Fruit fly (Drosophila melanogaster): Measurements from ENCODE around the gene CG32022.

CG32022 gene

dm6 chr3L:8741051-8741468, 20.0 kb upstream of the CG32022 start (continued):
- TF ChIP-seq HmgD (GFP tag; optimal IDR thresholded peaks at IDR 0.05): no peak
- TF ChIP-seq run (tag; optimal IDR thresholded peaks at IDR 0.05): no peak
- TF ChIP-seq Hsf (GFP tag; optimal IDR thresholded peaks at IDR 0.05): no peak
- TF ChIP-seq Pdp1 (GFP tag; optimal IDR thresholded peaks at IDR 0.05): peak in 1 of 2 experiments; percentile 62
- peak; percentile 53 for TF ChIP-seq CG17912 (GFP tag; optimal IDR thresholded peaks at IDR 0.05)
- no peak for TF ChIP-seq cad (GFP tag; optimal IDR thresholded peaks at IDR 0.05)
- peak; percentile 2 for TF ChIP-seq CG3995 (GFP tag; optimal IDR thresholded peaks at IDR 0.05)
- TF ChIP-seq Taf1 (GFP tag; IDR thresholded peaks at IDR 0.05): no peak
- TF ChIP-seq CG10209 (GFP tag; optimal IDR thresholded peaks at IDR 0.05): no peak
- TF ChIP-seq CG4360 (GFP tag; IDR thresholded peaks at IDR 0.05): no peak
- TF ChIP-seq trem (tag; optimal IDR thresholded peaks at IDR 0.05): no peak
- TF ChIP-seq CG1602 (GFP tag; optimal IDR thresholded peaks at IDR 0.05): no peak
- TF ChIP-seq Bgb (GFP tag; IDR thresholded peaks at IDR 0.05; ENCODE audit: partially characterized antibody): no peak
- no peak for TF ChIP-seq CG9932 (GFP tag; IDR thresholded peaks at IDR 0.05)
- TF ChIP-seq wdn (GFP tag; IDR thresholded peaks at IDR 0.05): no peak
- no peak for TF ChIP-seq CG2712 (tag; optimal IDR thresholded peaks at IDR 0.05)
- no peak for TF ChIP-seq zf30C (GFP tag; optimal IDR thresholded peaks at IDR 0.05)
- TF ChIP-seq da (GFP tag; optimal IDR thresholded peaks at IDR 0.05): no peak
- no peak for TF ChIP-seq al (GFP tag; IDR thresholded peaks at IDR 0.05)
- TF ChIP-seq Adf1 (GFP tag; IDR thresholded peaks at IDR 0.05): no peak
- TF ChIP-seq Hr51 (GFP tag; optimal IDR thresholded peaks at IDR 0.05): no peak
- TF ChIP-seq vfl (GFP tag; optimal IDR thresholded peaks at IDR 0.05): no peak
- no peak for TF ChIP-seq CG3726 (GFP tag; IDR thresholded peaks at IDR 0.05)
- peak; percentile 33 for TF ChIP-seq Hmr (GFP tag; optimal IDR thresholded peaks at IDR 0.05)
- no peak for TF ChIP-seq CG17361 (GFP tag; IDR thresholded peaks at IDR 0.05)
- no peak for TF ChIP-seq gsb (GFP tag; IDR thresholded peaks at IDR 0.05)
- no peak for TF ChIP-seq H2.0 (GFP tag; IDR thresholded peaks at IDR 0.05)
- TF ChIP-seq CG12942 (GFP tag; optimal IDR thresholded peaks at IDR 0.05): no peak
- TF ChIP-seq CG12659 (GFP tag; optimal IDR thresholded peaks at IDR 0.05): peak; percentile 21
- no peak for TF ChIP-seq amos (GFP tag; IDR thresholded peaks at IDR 0.05; ENCODE audit: partially characterized antibody)
- peak; percentile 47 for TF ChIP-seq PHDP (tag; optimal IDR thresholded peaks at IDR 0.05)
- TF ChIP-seq CG13894 (tag; optimal IDR thresholded peaks at IDR 0.05): no peak
- no peak for TF ChIP-seq tin (GFP tag; optimal IDR thresholded peaks at IDR 0.05)
- no peak for TF ChIP-seq inv (GFP tag; IDR thresholded peaks at IDR 0.05; ENCODE audit: partially characterized antibody)
- TF ChIP-seq Gsc (GFP tag; IDR thresholded peaks at IDR 0.05): no peak
- TF ChIP-seq CG15011 (GFP tag; optimal IDR thresholded peaks at IDR 0.05): peak; percentile 17
- peak; percentile 18 for TF ChIP-seq CG13296 (GFP tag; optimal IDR thresholded peaks at IDR 0.05)
- TF ChIP-seq CG18599 (GFP tag; optimal IDR thresholded peaks at IDR 0.05): peak; percentile 5
- TF ChIP-seq CG5245 (GFP tag; optimal IDR thresholded peaks at IDR 0.05): no peak
- TF ChIP-seq Lim3 (GFP tag; IDR thresholded peaks at IDR 0.05): no peak
- TF ChIP-seq Hr39 (optimal IDR thresholded peaks at IDR 0.05): no peak
- no peak for TF ChIP-seq lola (GFP tag; optimal IDR thresholded peaks at IDR 0.05)
- no peak for TF ChIP-seq CG1024 (GFP tag; IDR thresholded peaks at IDR 0.05)
- TF ChIP-seq hkb (optimal IDR thresholded peaks at IDR 0.05): no peak
- peak; percentile 37; the same call in 1 of the 2 replicates for TF ChIP-seq hkb (GFP tag; IDR thresholded peaks at IDR 0.05)
- no peak for TF ChIP-seq MESR4 (GFP tag; optimal IDR thresholded peaks at IDR 0.05)
- TF ChIP-seq sens-2 (GFP tag; IDR thresholded peaks at IDR 0.05): 0 out of 2 replicates have a peak, but pooled peaks have one; percentile 14
- TF ChIP-seq bsh (GFP tag; optimal IDR thresholded peaks at IDR 0.05): no peak
- TF ChIP-seq nom (GFP tag; optimal IDR thresholded peaks at IDR 0.05): no peak
- peak; percentile 58 for TF ChIP-seq CG6765 (GFP tag; optimal IDR thresholded peaks at IDR 0.05)
- no peak for TF ChIP-seq dati (GFP tag; IDR thresholded peaks at IDR 0.05)
- no peak for TF ChIP-seq Sry-δ (GFP tag; optimal IDR thresholded peaks at IDR 0.05)
